Worm (Caenorhabditis elegans): ENCODE data around the gene algn-14.

- no peak for TF ChIP-seq ceh-100 (GFP tag; IDR thresholded peaks at IDR 0.05)
- no peak for TF ChIP-seq sea-2 (GFP tag; IDR thresholded peaks at IDR 0.05)
- no peak for TF ChIP-seq cebp-2 (GFP tag; IDR thresholded peaks at IDR 0.05)
- no peak for TF ChIP-seq madf-6 (GFP tag; IDR thresholded peaks at IDR 0.05)
- TF ChIP-seq ama-1 (optimal IDR thresholded peaks at IDR 0.05) = no peak
- no peak for TF ChIP-seq ama-1 (GFP tag; optimal IDR thresholded peaks at IDR 0.05)
- TF ChIP-seq ceh-40 (GFP tag; IDR thresholded peaks at IDR 0.05) = no peak
- no peak for TF ChIP-seq hlh-12 (tag; optimal IDR thresholded peaks at IDR 0.05)
- no peak for TF ChIP-seq F57A8.1 (GFP tag; optimal IDR thresholded peaks at IDR 0.05)
- no peak for TF ChIP-seq lir-1 (GFP tag; conservative IDR thresholded peaks at IDR 0.05)
- TF ChIP-seq dpl-1 (GFP tag; optimal IDR thresholded peaks at IDR 0.05) = no peak
- no peak for TF ChIP-seq athp-1 (tag; optimal IDR thresholded peaks at IDR 0.05)
Observed at ce11 chrIV:3817253-3817652, 14.0 kb upstream of the algn-14 start.
